Fruit fly (Drosophila melanogaster): ENCODE data around the gene CG31988.

CG31988 gene

DNA sequence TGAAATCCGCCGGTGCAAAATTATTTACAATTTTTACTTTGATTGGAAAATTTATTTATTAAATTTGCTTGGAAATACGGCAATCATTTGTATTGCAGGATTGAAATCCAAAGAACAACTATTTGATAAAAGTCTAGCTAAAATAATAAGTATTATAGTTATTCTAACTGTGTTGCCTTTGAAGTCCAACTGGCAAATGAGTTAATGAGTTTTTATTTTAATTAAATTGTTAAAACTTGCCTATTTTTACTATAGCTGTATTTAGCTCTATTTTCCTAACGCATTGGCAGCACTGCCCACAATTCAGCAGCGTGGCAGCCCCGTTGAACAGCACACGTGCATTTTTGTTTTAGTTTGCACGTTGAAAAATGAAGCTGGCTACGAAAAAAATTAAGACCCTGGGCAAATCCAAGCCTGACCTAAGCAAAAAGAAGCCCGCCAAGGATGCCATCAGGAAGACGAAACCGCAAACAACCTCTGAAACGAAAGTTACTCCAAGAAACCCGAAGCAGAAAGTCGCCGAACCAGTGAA is 39.2 kb downstream of the CG31988 start, which contains the start of gene Noc2:
Gene Noc2 (plus strand): TSS at position 331 of the 532 bp plus-strand sequence.
- TF ChIP-seq OdsH (GFP tag; optimal IDR thresholded peaks at IDR 0.05) (peak; percentile 15), Myc (optimal IDR thresholded peaks at IDR 0.05) (peak; percentile 78), Mio (GFP tag; optimal IDR thresholded peaks at IDR 0.05) (no peak), CG9705 (GFP tag; optimal IDR thresholded peaks at IDR 0.05) (no peak), br (GFP tag; optimal IDR thresholded peaks at IDR 0.05) (no peak), fru (GFP tag; optimal IDR thresholded peaks at IDR 0.05) (peak; percentile 45), HLH106 (tag; optimal IDR thresholded peaks at IDR 0.05) (peak; percentile 59), pan (optimal IDR thresholded peaks at IDR 0.05) (no peak), brk (GFP tag; optimal IDR thresholded peaks at IDR 0.05) (no peak), foxo (GFP tag; optimal IDR thresholded peaks at IDR 0.05) (peak in 1 of 2 experiments; percentile 73), dsf (GFP tag; optimal IDR thresholded peaks at IDR 0.05; ENCODE audit: borderline replicate concordance) (no peak), tai (GFP tag; optimal IDR thresholded peaks at IDR 0.05) (no peak), dl (GFP tag; optimal IDR thresholded peaks at IDR 0.05; ENCODE audit: insufficient read depth in 1 of 2, partially characterized antibody in 2 of 2) (no peak), CrebA (GFP tag; optimal IDR thresholded peaks at IDR 0.05; ENCODE audit: borderline replicate concordance) (no peak), Abd-B (GFP tag; optimal IDR thresholded peaks at IDR 0.05) (no peak), Dfd (GFP tag; optimal IDR thresholded peaks at IDR 0.05) (no peak), lola (GFP tag; optimal IDR thresholded peaks at IDR 0.05) (no peak), h (GFP tag; optimal IDR thresholded peaks at IDR 0.05) (peak; percentile 61), CG32264 (GFP tag; optimal IDR thresholded peaks at IDR 0.05) (no peak), GATAd (GFP tag; optimal IDR thresholded peaks at IDR 0.05) (no peak), rgr (GFP tag; optimal IDR thresholded peaks at IDR 0.05) (peak; percentile 43), Hr78 (GFP tag; optimal IDR thresholded peaks at IDR 0.05) (no peak), Dif (GFP tag; optimal IDR thresholded peaks at IDR 0.05; ENCODE audit: partially characterized antibody) (no peak), ey (GFP tag; optimal IDR thresholded peaks at IDR 0.05) (peak; percentile 46), jim (GFP tag; optimal IDR thresholded peaks at IDR 0.05) (peak; percentile 67), sage (GFP tag; optimal IDR thresholded peaks at IDR 0.05) (no peak), Jra (GFP tag; optimal IDR thresholded peaks at IDR 0.05) (no peak), Rel (GFP tag; optimal IDR thresholded peaks at IDR 0.05) (no peak), Rel (tag; optimal IDR thresholded peaks at IDR 0.05) (peak; percentile 81), N (GFP tag; optimal IDR thresholded peaks at IDR 0.05) (no peak), dmrt93B (GFP tag; optimal IDR thresholded peaks at IDR 0.05) (peak; percentile 44), Vsx2 (GFP tag; optimal IDR thresholded peaks at IDR 0.05; ENCODE audit: partially characterized antibody) (no peak), Hnf4 (GFP tag; optimal IDR thresholded peaks at IDR 0.05) (peak; percentile 21), usp (GFP tag; optimal IDR thresholded peaks at IDR 0.05) (no peak), Sp1 (GFP tag; optimal IDR thresholded peaks at IDR 0.05) (peak; percentile 26), Hr83 (GFP tag; optimal IDR thresholded peaks at IDR 0.05; ENCODE audit: poor library complexity, severe bottlenecking) (peak; percentile 35), sv (GFP tag; optimal IDR thresholded peaks at IDR 0.05) (peak; percentile 7), woc (GFP tag; optimal IDR thresholded peaks at IDR 0.05) (peak; percentile 52), psq (GFP tag; optimal IDR thresholded peaks at IDR 0.05) (peak; percentile 44)

DNA sequence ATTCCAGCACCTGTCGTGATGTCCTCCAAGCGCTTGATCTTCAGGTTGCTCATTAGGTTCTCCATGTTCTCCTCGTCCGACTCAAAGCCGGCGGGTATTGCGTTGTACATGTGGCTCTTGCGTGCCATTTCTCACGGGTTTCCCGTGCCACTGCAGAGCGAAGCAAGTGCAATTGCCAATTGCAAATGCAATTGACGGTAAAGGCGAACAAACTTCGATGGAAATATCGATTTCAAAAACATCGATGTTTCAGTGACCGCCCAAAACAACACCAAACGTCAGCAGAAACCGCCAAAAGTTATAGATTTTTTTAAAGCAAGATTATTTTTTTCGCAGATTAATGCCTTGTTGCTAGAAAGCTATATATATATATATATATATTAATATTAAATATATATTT is 39.7 kb downstream of the CG31988 start, which contains the start of gene Nbr:
Gene Nbr (minus strand): TSS at position 209 of the 400 bp plus-strand sequence.
- no peak for TF ChIP-seq psq (GFP tag; optimal IDR thresholded peaks at IDR 0.05)
- TF ChIP-seq sage (GFP tag; optimal IDR thresholded peaks at IDR 0.05): no peak
- TF ChIP-seq Dif (GFP tag; optimal IDR thresholded peaks at IDR 0.05; ENCODE audit: partially characterized antibody): peak; percentile 58
- TF ChIP-seq dl (GFP tag; optimal IDR thresholded peaks at IDR 0.05; ENCODE audit: insufficient read depth in 1 of 2, partially characterized antibody in 2 of 2): no peak
- TF ChIP-seq tai (GFP tag; optimal IDR thresholded peaks at IDR 0.05): no peak
- no peak for TF ChIP-seq Rel (GFP tag; optimal IDR thresholded peaks at IDR 0.05)
- TF ChIP-seq Rel (tag; optimal IDR thresholded peaks at IDR 0.05): peak; percentile 13
- TF ChIP-seq jim (GFP tag; optimal IDR thresholded peaks at IDR 0.05): no peak
- TF ChIP-seq Hr83 (GFP tag; optimal IDR thresholded peaks at IDR 0.05; ENCODE audit: poor library complexity, severe bottlenecking): peak; percentile 49
- TF ChIP-seq Abd-B (GFP tag; optimal IDR thresholded peaks at IDR 0.05): no peak
- TF ChIP-seq rgr (GFP tag; optimal IDR thresholded peaks at IDR 0.05): peak; percentile 35

All from whole organism, wandering third instar larva.